In the genomic region with DNA sequence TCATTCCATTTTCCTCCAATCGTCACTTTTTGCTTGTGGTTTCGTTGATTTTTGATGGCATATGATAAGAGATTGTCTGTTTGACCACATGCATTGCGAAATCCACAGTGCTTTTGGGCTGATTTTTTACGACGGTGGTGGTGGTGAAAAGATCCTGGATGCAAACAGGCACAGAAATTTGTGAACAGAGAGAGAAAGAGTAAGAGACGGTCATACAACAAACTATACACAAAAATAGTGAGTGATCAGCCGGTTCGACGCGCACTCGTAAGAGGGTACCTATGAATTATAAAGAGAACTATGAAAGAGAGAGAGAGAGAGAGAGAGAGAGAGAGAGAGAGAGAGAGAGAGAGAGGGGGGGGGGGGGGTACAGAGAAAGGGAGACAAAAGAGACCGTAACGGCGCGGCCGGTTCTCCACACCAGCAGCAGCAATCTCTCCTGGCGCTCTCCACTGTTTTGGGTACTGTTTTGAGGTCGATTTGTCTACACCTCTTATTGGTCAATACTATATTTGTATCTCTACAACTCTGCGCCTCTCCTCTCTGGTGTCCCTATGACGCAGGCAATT, we compare ENCODE assay signal across 4 worm cellular contexts.
TF ChIP-seq lines count a peak whose summit lies in the region.

No protein-coding gene starts in this region.

TF ChIP-seq in whole organism, L2 larva, 48 proteins besides CTCF, POLR2A, EP300 and RAD21 (continues in another document):
- TF ChIP-seq nhr-6 (tag; optimal IDR thresholded peaks at IDR 0.05; lab: Kevin White, UChicago) (no peak), elt-1 (tag; optimal IDR thresholded peaks at IDR 0.05; lab: Kevin White, UChicago) (no peak), Y55F3AM.14 (GFP tag; optimal IDR thresholded peaks at IDR 0.05; lab: Kevin White, UChicago) (peak; percentile 80), alr-1 (tag; optimal IDR thresholded peaks at IDR 0.05; lab: Kevin White, UChicago) (no peak), aly-2 (tag; optimal IDR thresholded peaks at IDR 0.05; lab: Kevin White, UChicago) (no peak), sma-9 (GFP tag; optimal IDR thresholded peaks at IDR 0.05; lab: Kevin White, UChicago) (peak; percentile 91), sma-9 (tag; optimal IDR thresholded peaks at IDR 0.05; lab: Kevin White, UChicago) (no peak), R02D3.7 (tag; optimal IDR thresholded peaks at IDR 0.05; lab: Kevin White, UChicago) (no peak), nhr-25 (tag; optimal IDR thresholded peaks at IDR 0.05; lab: Kevin White, UChicago) (peak; percentile 89), snpc-4 (tag; optimal IDR thresholded peaks at IDR 0.05; lab: Kevin White, UChicago) (no peak), egl-27 (tag; optimal IDR thresholded peaks at IDR 0.05; lab: Kevin White, UChicago) (no peak), nhr-10 (tag; optimal IDR thresholded peaks at IDR 0.05; lab: Kevin White, UChicago) (no peak), nhr-21 (tag; optimal IDR thresholded peaks at IDR 0.05; lab: Kevin White, UChicago) (peak; percentile 61), ama-1 (optimal IDR thresholded peaks at IDR 0.05; lab: Kevin White, UChicago) (no peak), dmd-4 (tag; optimal IDR thresholded peaks at IDR 0.05; lab: Kevin White, UChicago) (no peak), nhr-237 (tag; optimal IDR thresholded peaks at IDR 0.05; lab: Kevin White, UChicago) (no peak), gmeb-1 (tag; optimal IDR thresholded peaks at IDR 0.05; lab: Kevin White, UChicago) (peak; percentile 57), ztf-11 (tag; optimal IDR thresholded peaks at IDR 0.05; lab: Kevin White, UChicago) (no peak), nhr-12 (tag; optimal IDR thresholded peaks at IDR 0.05; lab: Kevin White, UChicago) (no peak), lin-39 (tag; optimal IDR thresholded peaks at IDR 0.05; lab: Kevin White, UChicago) (no peak), crh-2 (tag; optimal IDR thresholded peaks at IDR 0.05; lab: Kevin White, UChicago) (no peak), ceh-16 (tag; optimal IDR thresholded peaks at IDR 0.05; lab: Kevin White, UChicago) (peak; percentile 50)

TF ChIP-seq in whole organism, L4 larva, 104 proteins besides CTCF, POLR2A, EP300 and RAD21 (continues in another document):
- TF ChIP-seq tag-97 (GFP tag; IDR thresholded peaks at IDR 0.05; lab: Robert Waterston, UW) (no peak), aly-2 (tag; optimal IDR thresholded peaks at IDR 0.05; lab: Kevin White, UChicago) (no peak), F44E2.7 (GFP tag; IDR thresholded peaks at IDR 0.05; lab: Robert Waterston, UW) (no peak), ceh-44 (GFP tag; IDR thresholded peaks at IDR 0.05; lab: Robert Waterston, UW) (no peak), nhr-237 (tag; optimal IDR thresholded peaks at IDR 0.05; lab: Kevin White, UChicago) (no peak), nhr-41 (GFP tag; IDR thresholded peaks at IDR 0.05; lab: Robert Waterston, UW) (no peak), snpc-1.2 (GFP tag; IDR thresholded peaks at IDR 0.05; lab: Robert Waterston, UW) (no peak), T26A8.4 (GFP tag; IDR thresholded peaks at IDR 0.05; lab: Robert Waterston, UW) (0 out of 2 replicates have a peak, but pooled peaks have one; percentile 60), snpc-4 (tag; optimal IDR thresholded peaks at IDR 0.05; lab: Kevin White, UChicago) (no peak), zag-1 (tag; optimal IDR thresholded peaks at IDR 0.05; lab: Kevin White, UChicago) (no peak), Y105C5A.15 (GFP tag; IDR thresholded peaks at IDR 0.05; lab: Robert Waterston, UW) (no peak), mxl-2 (GFP tag; conservative IDR thresholded peaks at IDR 0.05; lab: Robert Waterston, UW) (no peak), hif-1 (tag; optimal IDR thresholded peaks at IDR 0.05; lab: Kevin White, UChicago) (peak in 1 of 2 experiments; percentile 46), unc-62 (GFP tag; optimal IDR thresholded peaks at IDR 0.05 in 1 of 2; lab: Kevin White, UChicago) (peak in 1 of 2 experiments; percentile 98), unc-62 (tag; optimal IDR thresholded peaks at IDR 0.05; lab: Kevin White, UChicago) (no peak), aha-1 (tag; lab: Kevin White, UChicago) (peak; percentile 27), lir-3 (tag; optimal IDR thresholded peaks at IDR 0.05; lab: Kevin White, UChicago) (no peak), R02D3.7 (tag; optimal IDR thresholded peaks at IDR 0.05; lab: Kevin White, UChicago) (no peak), lin-15B (tag; optimal IDR thresholded peaks at IDR 0.05; lab: Kevin White, UChicago) (no peak), daf-8 (GFP tag; IDR thresholded peaks at IDR 0.05; lab: Robert Waterston, UW) (no peak), D1046.2 (GFP tag; IDR thresholded peaks at IDR 0.05; lab: Robert Waterston, UW) (no peak), lin-1 (GFP tag; IDR thresholded peaks at IDR 0.05; lab: Robert Waterston, UW) (no peak), nhr-6 (tag; optimal IDR thresholded peaks at IDR 0.05; lab: Kevin White, UChicago) (peak; percentile 63)

TF ChIP-seq in whole organism, late embryonic, 69 proteins besides CTCF, POLR2A, EP300 and RAD21:
- TF ChIP-seq syd-9 (tag; optimal IDR thresholded peaks at IDR 0.05; lab: Kevin White, UChicago): no peak
- TF ChIP-seq ceh-31 (tag; optimal IDR thresholded peaks at IDR 0.05; lab: Kevin White, UChicago): peak; percentile 45
- peak; percentile 21 for TF ChIP-seq ref-2 (tag; optimal IDR thresholded peaks at IDR 0.05; lab: Kevin White, UChicago)
- no peak for TF ChIP-seq fkh-6 (tag; optimal IDR thresholded peaks at IDR 0.05; lab: Kevin White, UChicago)
- peak; percentile 22 for TF ChIP-seq tbx-2 (tag; optimal IDR thresholded peaks at IDR 0.05; lab: Kevin White, UChicago)
- TF ChIP-seq nfya-1 (tag; optimal IDR thresholded peaks at IDR 0.05; lab: Kevin White, UChicago): peak; percentile 28

TF ChIP-seq in whole organism, mixed stage, embryonic, 35 proteins besides CTCF, POLR2A, EP300 and RAD21:
- TF ChIP-seq drap-1 (GFP tag; optimal IDR thresholded peaks at IDR 0.05; lab: Kevin White, UChicago) (peak; percentile 51), ceh-43 (GFP tag; optimal IDR thresholded peaks at IDR 0.05; lab: Kevin White, UChicago) (peak; percentile 16), mab-5 (tag; optimal IDR thresholded peaks at IDR 0.05; lab: Kevin White, UChicago) (no peak), ceh-83 (GFP tag; optimal IDR thresholded peaks at IDR 0.05; lab: Kevin White, UChicago) (no peak), ham-2 (GFP tag; optimal IDR thresholded peaks at IDR 0.05; lab: Kevin White, UChicago) (peak; percentile 11), pha-4 (tag; optimal IDR thresholded peaks at IDR 0.05; lab: Kevin White, UChicago) (peak; percentile 23), sptf-1 (tag; optimal IDR thresholded peaks at IDR 0.05; lab: Kevin White, UChicago) (peak; percentile 10), nhr-237 (tag; optimal IDR thresholded peaks at IDR 0.05; lab: Kevin White, UChicago) (peak; percentile 27), elt-3 (tag; optimal IDR thresholded peaks at IDR 0.05; lab: Kevin White, UChicago) (peak; percentile 70), ztf-11 (tag; optimal IDR thresholded peaks at IDR 0.05; lab: Kevin White, UChicago) (no peak), mls-2 (tag; optimal IDR thresholded peaks at IDR 0.05; lab: Kevin White, UChicago) (peak; percentile 61), nhr-76 (tag; optimal IDR thresholded peaks at IDR 0.05; lab: Kevin White, UChicago) (no peak)
